Fruit fly (Drosophila melanogaster): ENCODE results near the gene RhoBTB.

Gene RhoBTB

DNA sequence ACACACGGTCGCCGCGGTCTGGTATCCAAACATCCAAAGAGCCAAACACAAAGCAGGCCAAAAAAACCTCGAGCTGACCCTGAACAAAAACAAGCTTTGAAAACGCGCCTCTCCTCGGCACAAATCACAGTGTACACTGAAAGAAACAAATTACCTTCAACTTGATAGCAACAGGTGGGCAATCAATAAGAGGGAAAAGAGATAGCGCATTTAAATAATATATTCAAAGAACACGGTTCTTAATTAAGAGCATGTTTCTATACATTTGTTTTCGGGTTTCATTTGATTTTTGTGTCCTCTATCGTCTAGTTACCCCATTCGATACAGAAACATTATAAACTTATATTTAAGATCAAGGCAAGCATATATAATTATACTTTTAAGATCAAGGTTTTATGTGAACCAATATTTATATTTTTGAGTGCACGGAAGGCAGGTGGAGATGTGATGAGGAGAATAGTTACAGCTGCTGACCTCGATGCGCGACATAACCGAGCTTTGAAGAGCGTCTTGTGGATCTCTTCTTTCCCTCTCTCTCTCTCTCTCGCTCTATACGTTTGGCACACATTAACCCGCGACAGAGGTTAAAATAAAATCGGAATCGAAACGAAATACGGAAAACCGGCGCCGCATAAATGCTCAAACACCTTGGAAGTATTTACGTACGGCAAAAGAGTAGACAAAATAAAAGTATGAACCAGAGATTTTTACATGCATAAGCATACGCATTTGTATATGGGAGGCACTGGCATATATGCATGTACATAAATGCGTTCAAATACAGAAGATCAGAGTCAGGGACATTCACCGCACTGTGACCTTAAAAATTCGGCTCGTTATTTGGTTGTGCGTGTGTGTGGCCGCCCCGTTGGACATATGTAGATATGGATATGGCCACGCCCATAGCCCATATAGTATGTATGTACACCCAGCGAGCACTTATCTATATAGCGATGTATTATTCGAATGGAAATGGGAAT, 22.5 kb downstream of the RhoBTB start:
- TF ChIP-seq noc (tag; optimal IDR thresholded peaks at IDR 0.05): peak; percentile 75

dm6 chr3L:20399550-20400109, 23.6 kb downstream of the RhoBTB start:
- TF ChIP-seq noc (tag; optimal IDR thresholded peaks at IDR 0.05): peak; percentile 83

- no peak for TF ChIP-seq noc (tag; optimal IDR thresholded peaks at IDR 0.05)
These were observed 24.5 kb downstream of the RhoBTB start for dm6 chr3L:20400515-20400914.

- TF ChIP-seq noc (tag; optimal IDR thresholded peaks at IDR 0.05): no peak
These were observed 25.2 kb downstream of the RhoBTB start, which contains the start of gene trbl for dm6 chr3L:20401026-20401912. trbl (minus strand) TSS chr3L:20401609.

DNA sequence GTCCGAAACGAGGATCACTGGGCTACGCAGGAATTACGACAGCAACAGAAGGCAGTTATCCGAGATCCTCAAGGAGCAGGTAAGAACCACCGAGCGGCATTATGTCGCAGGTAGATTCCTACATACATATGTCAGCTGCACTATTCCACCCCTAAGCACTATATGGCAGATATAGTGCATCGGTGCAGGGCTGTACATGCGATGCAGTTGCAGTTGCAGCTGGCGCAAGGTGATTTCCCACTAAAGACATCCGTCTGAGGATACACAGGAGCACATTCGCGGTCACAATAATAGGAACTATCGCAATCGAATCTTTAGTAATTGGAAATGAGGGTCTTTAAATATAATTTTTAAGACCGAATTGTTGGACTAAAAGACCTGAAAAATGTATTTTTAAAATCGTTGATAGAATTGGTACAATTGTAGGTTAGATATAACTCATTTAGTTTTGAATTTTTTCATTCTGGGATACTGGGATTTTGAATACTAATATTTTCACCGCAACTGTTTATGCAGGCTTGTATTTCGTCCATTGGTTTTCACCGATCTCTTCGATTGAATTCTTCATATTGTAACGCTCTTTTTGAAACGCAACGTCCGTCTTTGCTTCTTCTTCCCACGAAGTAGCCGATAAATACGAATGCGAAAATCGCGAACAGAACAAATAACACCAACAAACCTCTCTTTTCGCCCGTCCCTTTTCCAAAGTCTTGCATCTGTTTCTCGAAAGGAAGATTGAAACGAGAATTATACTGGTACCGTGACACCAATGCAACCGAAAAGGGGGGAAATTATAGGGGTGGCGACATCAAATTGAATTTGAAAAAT, 26.8 kb downstream of the RhoBTB start:
- no peak for TF ChIP-seq noc (tag; optimal IDR thresholded peaks at IDR 0.05)

dm6 chr3L:20403493-20404379, 27.7 kb downstream of the RhoBTB start:
- no peak for TF ChIP-seq noc (tag; optimal IDR thresholded peaks at IDR 0.05)

- TF ChIP-seq noc (tag; optimal IDR thresholded peaks at IDR 0.05): no peak
These were observed 28.5 kb downstream of the RhoBTB start for dm6 chr3L:20404515-20404914.

DNA sequence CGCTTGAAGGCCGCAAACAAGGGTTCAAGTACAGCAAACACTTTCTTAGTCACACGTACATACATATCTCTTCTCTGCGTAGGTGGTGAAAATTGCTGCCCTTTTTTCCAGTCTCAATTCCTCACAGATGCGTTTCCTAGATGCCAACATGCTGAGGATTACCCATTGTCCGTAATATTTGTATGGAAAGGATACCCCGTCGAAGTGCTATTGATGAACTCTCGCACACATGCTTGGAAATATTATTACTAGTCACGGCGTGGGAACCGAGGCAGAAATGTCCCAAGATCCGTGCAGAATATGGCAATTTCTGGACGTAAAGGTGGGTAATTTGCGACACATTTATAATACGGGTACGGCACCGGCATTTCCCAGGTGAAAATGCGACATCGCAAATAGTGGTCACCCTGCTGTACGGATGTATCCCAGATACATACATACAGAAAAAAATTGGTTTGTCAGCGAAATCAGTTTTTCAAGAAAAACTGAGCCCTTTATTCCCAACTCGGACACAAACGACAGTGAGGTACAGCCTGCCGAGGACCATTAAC, 29.4 kb downstream of the RhoBTB start:
- TF ChIP-seq noc (tag; optimal IDR thresholded peaks at IDR 0.05): no peak

- TF ChIP-seq noc (tag; optimal IDR thresholded peaks at IDR 0.05): no peak
These were observed 30.2 kb downstream of the RhoBTB start for dm6 chr3L:20405971-20406948.

DNA sequence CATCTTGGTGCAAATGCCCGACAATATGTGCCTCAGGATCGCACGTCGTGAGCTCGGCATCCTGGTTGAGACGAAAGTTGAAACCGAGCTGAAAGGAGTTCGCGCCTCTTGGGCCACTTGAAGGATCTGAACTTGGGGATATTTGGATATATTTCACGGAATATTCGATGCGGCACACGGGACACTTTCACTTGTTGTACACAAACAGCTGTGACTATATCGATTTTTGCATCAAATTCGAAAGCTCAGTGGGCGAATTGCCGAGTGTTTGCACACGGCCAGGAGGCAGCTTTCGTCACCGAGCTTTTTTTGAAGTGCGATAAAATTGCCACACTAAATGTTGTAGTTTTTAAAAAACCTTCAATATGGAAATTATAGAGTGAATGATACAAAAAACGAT, 34.3 kb downstream of the RhoBTB start, which contains the start of gene CG13248:
TSS of gene CG13248 (minus strand) at position 222 of the 400 bp plus-strand sequence.
- no peak for TF ChIP-seq noc (tag; optimal IDR thresholded peaks at IDR 0.05)

DNA sequence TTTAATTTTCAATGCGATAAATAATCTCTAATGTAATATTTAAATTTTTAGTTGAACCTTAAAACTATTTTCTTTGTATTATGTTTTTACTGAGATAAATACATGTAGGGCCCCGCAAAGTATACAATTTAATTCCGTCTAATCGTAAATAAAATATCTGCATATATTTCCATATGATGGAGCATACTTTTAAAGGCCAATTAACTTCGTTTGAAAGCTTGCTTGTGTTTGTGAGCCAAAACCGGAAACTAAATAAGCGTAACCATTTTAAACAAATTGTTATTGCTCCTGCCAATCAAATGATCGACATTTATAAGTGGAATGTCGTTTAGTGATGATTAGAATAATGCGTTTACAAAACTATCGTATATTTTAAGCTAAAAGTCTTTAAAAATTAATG, 34.7 kb downstream of the RhoBTB start:
- TF ChIP-seq noc (tag; optimal IDR thresholded peaks at IDR 0.05): no peak

DNA sequence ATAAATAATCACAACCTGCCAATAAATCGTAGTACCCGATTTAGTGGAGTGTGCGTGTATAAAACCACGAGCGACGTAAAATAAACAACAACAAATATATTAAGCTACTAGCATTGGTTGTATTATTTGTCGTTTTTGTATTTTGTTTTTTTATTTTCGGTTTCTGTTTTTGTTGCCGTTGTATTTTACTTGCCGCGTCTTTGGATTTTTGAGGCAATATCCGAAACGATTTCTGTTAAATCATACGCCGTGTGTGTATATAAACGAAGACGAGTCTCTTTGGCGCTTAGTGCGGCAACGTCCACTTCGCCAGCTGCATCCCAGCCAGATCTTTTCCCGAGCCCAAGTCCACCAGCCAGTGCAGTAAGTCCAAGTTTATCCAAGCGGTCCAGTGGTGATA, 37.3 kb downstream of the RhoBTB start, which contains the start of gene zye:
TSS of gene zye (plus strand) at position 301 of the 400 bp plus-strand sequence.
- TF ChIP-seq noc (tag; optimal IDR thresholded peaks at IDR 0.05): no peak

All from whole organism, larva.